Fruit fly (Drosophila melanogaster) whole organism, embryonic: ENCODE measurements around the gene CG43060.

Experiments
- BtbVII ChIP-seq: fragments of 200-800 bp; sonication (Bioruptor generic); optimal IDR thresholded peaks from 3 replicates; lab custom pipeline; 2017; ENCODE audit warnings: missing biosample characterization, mild to moderate bottlenecking, missing genetic modification characterization
- CG12071 ChIP-seq: fragments of 200-800 bp; sonication (Bioruptor generic); optimal IDR thresholded peaks from 3 replicates; lab custom pipeline; 2018; ENCODE audit warnings: missing biosample characterization, mild to moderate bottlenecking, missing genetic modification characterization
- CG12236 ChIP-seq: fragments of 200-800 bp; sonication (Bioruptor generic); optimal IDR thresholded peaks from 2 replicates; lab custom pipeline; 2016; ENCODE audit warnings: missing biosample characterization, missing genetic modification characterization
- CG1233 ChIP-seq: fragments of 200-800 bp; sonication (Bioruptor generic); optimal IDR thresholded peaks from 4 replicates; lab custom pipeline; 2018; ENCODE audit warnings: missing biosample characterization, mild to moderate bottlenecking, missing genetic modification characterization
- CG14441 ChIP-seq: fragments of 200-800 bp; sonication (Bioruptor generic); IDR thresholded peaks from 2 replicates; pipeline ENCODE4 v1.3.6; 2022; ENCODE audit warnings: missing biosample characterization, missing genetic modification characterization
- CG1603 ChIP-seq: fragments of 200-800 bp; sonication (Bioruptor generic); optimal IDR thresholded peaks from 2 replicates; lab custom pipeline; 2019; ENCODE audit warnings: missing biosample characterization, mild to moderate bottlenecking, missing genetic modification characterization, moderate library complexity
- CG30403 ChIP-seq: fragments of 200-800 bp; sonication (Bioruptor generic); optimal IDR thresholded peaks from 3 replicates; lab custom pipeline; 2016; ENCODE audit warnings: missing biosample characterization, missing genetic modification characterization
- CG30431 ChIP-seq: fragments of 200-800 bp; sonication (Bioruptor generic); optimal IDR thresholded peaks from 2 replicates; lab custom pipeline; 2017; ENCODE audit warnings: missing biosample characterization, missing genetic modification characterization
- CG3847 ChIP-seq: fragments of 200-800 bp; sonication (Bioruptor generic); IDR thresholded peaks from 2 replicates; pipeline ENCODE4 v1.3.6; 2022; ENCODE audit warnings: missing biosample characterization, missing genetic modification characterization
- CG3995 ChIP-seq: fragments of 200-800 bp; sonication (Bioruptor generic); optimal IDR thresholded peaks from 3 replicates; lab custom pipeline; 2016; ENCODE audit warnings: missing biosample characterization, missing genetic modification characterization
- CG4404 ChIP-seq: fragments of 200-800 bp; sonication (Bioruptor generic); IDR thresholded peaks from 2 replicates; pipeline ENCODE4 v1.3.6; 2022; ENCODE audit warnings: missing biosample characterization, missing genetic modification characterization
- CG5953 ChIP-seq: fragments of 200-800 bp; sonication (Bioruptor generic); IDR thresholded peaks from 2 replicates; pipeline ENCODE4 v1.3.6; 2022; ENCODE audit warnings: missing biosample characterization, missing genetic modification characterization
- CG7963 ChIP-seq: fragments of 200-800 bp; sonication (Bioruptor generic); IDR thresholded peaks from 3 replicates; pipeline ENCODE4 v1.3.6; 2022; ENCODE audit warnings: missing biosample characterization, missing genetic modification characterization; ENCODE audit not compliant: partially characterized antibody
- CG9797 ChIP-seq: fragments of 200-800 bp; sonication (Bioruptor generic); optimal IDR thresholded peaks from 3 replicates; lab custom pipeline; 2018; ENCODE audit warnings: missing biosample characterization, mild to moderate bottlenecking, missing genetic modification characterization
- Chrac-16 ChIP-seq: fragments of 200-800 bp; sonication (Bioruptor generic); optimal IDR thresholded peaks from 3 replicates; lab custom pipeline; 2016; ENCODE audit warnings: missing biosample characterization, missing genetic modification characterization
- Dfd ChIP-seq, 2 experiments: fragments of >200 bp; optimal IDR thresholded peaks; 2 replicates each; lab custom pipeline; 2017; ENCODE audit warnings: missing biosample characterization in 2 of 2, missing genetic modification characterization in 2 of 2
- HLH3B ChIP-seq: fragments of 200-800 bp; sonication (Bioruptor generic); IDR thresholded peaks from 2 replicates; pipeline ENCODE4 v1.3.6; 2022; ENCODE audit warnings: missing biosample characterization, missing genetic modification characterization
- HLHmδ ChIP-seq: fragments of 200-800 bp; sonication (Bioruptor generic); optimal IDR thresholded peaks from 2 replicates; lab custom pipeline; 2018; ENCODE audit warnings: missing biosample characterization, mild to moderate bottlenecking, missing genetic modification characterization, moderate library complexity
- Hand ChIP-seq: fragments of 200-800 bp; sonication (Bioruptor generic); optimal IDR thresholded peaks from 2 replicates; lab custom pipeline; 2017; ENCODE audit warnings: mild to moderate bottlenecking, missing biosample characterization, missing genetic modification reagents, missing genetic modification characterization
- Hr39 ChIP-seq: fragments of >200 bp; optimal IDR thresholded peaks from 2 replicates; lab custom pipeline; 2017
- MESR4 ChIP-seq: fragments of 200-800 bp; sonication (Bioruptor generic); optimal IDR thresholded peaks from 2 replicates; lab custom pipeline; 2018; ENCODE audit warnings: missing biosample characterization, mild to moderate bottlenecking, missing genetic modification characterization, moderate library complexity
- Mad ChIP-seq: fragments of 200-800 bp; sonication (Bioruptor generic); optimal IDR thresholded peaks from 2 replicates; lab custom pipeline; 2016; ENCODE audit warnings: missing biosample characterization, missing genetic modification characterization
- Mrtf ChIP-seq: fragments of 200-800 bp; sonication (Bioruptor generic); IDR thresholded peaks from 3 replicates; pipeline ENCODE4 v1.3.6; 2022; ENCODE audit warnings: missing biosample characterization, missing genetic modification characterization
- NC2α ChIP-seq: fragments of 200-800 bp; sonication (Bioruptor generic); optimal IDR thresholded peaks from 2 replicates; lab custom pipeline; 2016; ENCODE audit warnings: missing biosample characterization, missing genetic modification characterization
- Six4 ChIP-seq: fragments of 200-800 bp; sonication (Bioruptor generic); optimal IDR thresholded peaks from 2 replicates; lab custom pipeline; 2016; ENCODE audit warnings: missing biosample characterization, missing genetic modification characterization
- aop ChIP-seq: fragments of 200-800 bp; sonication (Bioruptor generic); IDR thresholded peaks from 2 replicates; pipeline ENCODE4 v1.3.6; 2022; ENCODE audit warnings: missing biosample characterization, missing genetic modification characterization
- br ChIP-seq: fragments of >200 bp; optimal IDR thresholded peaks from 2 replicates; lab custom pipeline; 2017
- cwo ChIP-seq: fragments of 200-800 bp; sonication (Bioruptor generic); optimal IDR thresholded peaks from 3 replicates; lab custom pipeline; 2017; ENCODE audit warnings: missing biosample characterization, missing genetic modification characterization, mild to moderate bottlenecking, moderate library complexity, missing genetic modification reagents
- dm ChIP-seq: fragments of 200-800 bp; sonication (Bioruptor generic); optimal IDR thresholded peaks from 3 replicates; lab custom pipeline; 2016; ENCODE audit warnings: missing biosample characterization, missing genetic modification characterization
- dmrt99B ChIP-seq: fragments of 200-800 bp; sonication (Bioruptor generic); optimal IDR thresholded peaks from 2 replicates; lab custom pipeline; 2018; ENCODE audit warnings: missing biosample characterization, mild to moderate bottlenecking, missing genetic modification characterization, moderate library complexity
- en ChIP-seq: fragments of 200-800 bp; sonication (Bioruptor generic); optimal IDR thresholded peaks from 2 replicates; lab custom pipeline; 2016; ENCODE audit warnings: missing biosample characterization, missing genetic modification characterization
- fd64A ChIP-seq: fragments of 200-800 bp; sonication (Bioruptor generic); optimal IDR thresholded peaks from 3 replicates; lab custom pipeline; 2018; ENCODE audit warnings: missing biosample characterization, mild to moderate bottlenecking, missing genetic modification characterization
- gce ChIP-seq: fragments of 200-800 bp; sonication (Bioruptor generic); IDR thresholded peaks from 3 replicates; pipeline ENCODE4 v1.3.6; 2022; ENCODE audit warnings: missing biosample characterization, missing genetic modification characterization
- gcm2 ChIP-seq: fragments of 200-800 bp; sonication (Bioruptor generic); optimal IDR thresholded peaks from 2 replicates; lab custom pipeline; 2016; ENCODE audit warnings: missing biosample characterization, missing genetic modification characterization
- gro ChIP-seq: fragments of 200-800 bp; sonication (Bioruptor generic); optimal IDR thresholded peaks from 2 replicates; lab custom pipeline; 2016; ENCODE audit warnings: missing biosample characterization, missing genetic modification characterization
- hbn ChIP-seq: fragments of 200-800 bp; sonication (Bioruptor generic); IDR thresholded peaks from 2 replicates; pipeline ENCODE4 v1.3.6; 2022; ENCODE audit warnings: missing biosample characterization, missing genetic modification characterization; ENCODE audit not compliant: partially characterized antibody
- ind ChIP-seq: fragments of 200-800 bp; sonication (Bioruptor generic); optimal IDR thresholded peaks from 3 replicates; lab custom pipeline; 2016; ENCODE audit warnings: missing biosample characterization, missing genetic modification characterization
- jing ChIP-seq: fragments of 200-800 bp; sonication (Bioruptor generic); optimal IDR thresholded peaks from 2 replicates; lab custom pipeline; 2018; ENCODE audit warnings: missing biosample characterization, mild to moderate bottlenecking, missing genetic modification characterization
- mam ChIP-seq: fragments of 200-800 bp; sonication (Bioruptor generic); optimal IDR thresholded peaks from 3 replicates; lab custom pipeline; 2016; ENCODE audit warnings: missing biosample characterization, missing genetic modification characterization
- mld ChIP-seq: fragments of 200-800 bp; sonication (Bioruptor generic); IDR thresholded peaks from 3 replicates; pipeline ENCODE4 v1.3.6; 2022; ENCODE audit warnings: missing biosample characterization, missing genetic modification characterization; ENCODE audit not compliant: partially characterized antibody
- nmo ChIP-seq: fragments of 200-800 bp; sonication (Bioruptor generic); optimal IDR thresholded peaks from 2 replicates; lab custom pipeline; 2018; ENCODE audit warnings: missing biosample characterization, mild to moderate bottlenecking, missing genetic modification characterization, moderate library complexity
- otp ChIP-seq: fragments of 200-800 bp; sonication (Bioruptor generic); IDR thresholded peaks from 3 replicates; pipeline ENCODE4, ENCODE4 v1.3.6; 2022; ENCODE audit warnings: missing biosample characterization, missing genetic modification characterization
- pita ChIP-seq: fragments of 200-800 bp; sonication (Bioruptor generic); optimal IDR thresholded peaks from 2 replicates; lab custom pipeline; 2017; ENCODE audit warnings: missing biosample characterization, mild to moderate bottlenecking, missing genetic modification characterization
- psq ChIP-seq: fragments of 200-800 bp; sonication (Bioruptor generic); optimal IDR thresholded peaks from 2 replicates; lab custom pipeline; 2017; ENCODE audit warnings: missing biosample characterization, missing genetic modification characterization
- run ChIP-seq: fragments of 200-800 bp; sonication (Bioruptor generic); optimal IDR thresholded peaks from 3 replicates; lab custom pipeline; 2018; ENCODE audit warnings: missing biosample characterization, mild to moderate bottlenecking, missing genetic modification characterization
- scrt ChIP-seq: fragments of 200-800 bp; sonication (Bioruptor generic); optimal IDR thresholded peaks from 2 replicates; lab custom pipeline; 2018; ENCODE audit warnings: missing biosample characterization, mild to moderate bottlenecking, missing genetic modification characterization, moderate library complexity
- sens-2 ChIP-seq: fragments of 200-800 bp; sonication (Bioruptor generic); IDR thresholded peaks from 2 replicates; pipeline ENCODE4 v1.3.6; 2022; ENCODE audit warnings: missing biosample characterization, missing genetic modification characterization
- shn ChIP-seq: fragments of 200-800 bp; sonication (Bioruptor generic); optimal IDR thresholded peaks from 3 replicates; lab custom pipeline; 2016; ENCODE audit warnings: missing biosample characterization, missing genetic modification characterization
- slbo ChIP-seq: fragments of 200-800 bp; sonication (Bioruptor generic); IDR thresholded peaks from 2 replicates; pipeline ENCODE4 v1.3.6; 2022; ENCODE audit warnings: missing biosample characterization, missing genetic modification characterization
- slp2 ChIP-seq: fragments of 200-800 bp; sonication (Bioruptor generic); optimal IDR thresholded peaks from 2 replicates; lab custom pipeline; 2016; ENCODE audit warnings: missing biosample characterization, missing genetic modification characterization
- ssp ChIP-seq: fragments of 200-800 bp; sonication (Bioruptor generic); IDR thresholded peaks from 2 replicates; pipeline ENCODE4 v1.3.6; 2022; ENCODE audit warnings: missing biosample characterization, missing genetic modification characterization
- tio ChIP-seq: fragments of 200-800 bp; sonication (Bioruptor generic); optimal IDR thresholded peaks from 2 replicates; lab custom pipeline; 2017; ENCODE audit warnings: missing biosample characterization, missing genetic modification characterization, inconsistent platforms
- tx ChIP-seq: fragments of 200-800 bp; sonication (Bioruptor generic); optimal IDR thresholded peaks from 2 replicates; lab custom pipeline; 2016; ENCODE audit warnings: missing biosample characterization, missing genetic modification characterization
- zen2 ChIP-seq: fragments of 200-800 bp; sonication (Bioruptor generic); IDR thresholded peaks from 3 replicates; pipeline ENCODE4 v1.3.6; 2022; ENCODE audit warnings: missing biosample characterization, missing genetic modification characterization; ENCODE audit not compliant: partially characterized antibody

The CG43060 gene

dm6 chr3R:8032923-8033478 lies 8.0 kb upstream of the CG43060 start, which contains the start of the genes CG11035 and unc-45 (continued):
- TF ChIP-seq CG14441 (no peak; the same call in 1 of the 2 replicates), sens-2 (GFP tag; lab: Robert Waterston, UW) (no peak), hbn (GFP tag; lab: Robert Waterston, UW) (peak; percentile 71), slp2 (GFP tag; lab: Kevin White, UChicago) (no peak), tx (GFP tag; lab: Kevin White, UChicago) (no peak), zen2 (GFP tag; lab: Robert Waterston, UW) (no peak; the same call in 2 of the 3 replicates), shn (GFP tag; lab: Kevin White, UChicago) (no peak), CG4404 (GFP tag; lab: Robert Waterston, UW) (no peak), CG12236 (GFP tag; lab: Kevin White, UChicago) (no peak), slbo (no peak; the same call in 1 of the 2 replicates), HLH3B (GFP tag; lab: Robert Waterston, UW) (0 out of 2 replicates have a peak, but pooled peaks have one; percentile 23), Chrac-16 (peak; percentile 33), nmo (GFP tag; lab: Kevin White, UChicago) (peak; percentile 71), ssp (no peak), gro (GFP tag; lab: Kevin White, UChicago) (peak; percentile 59), BtbVII (no peak), Six4 (GFP tag; lab: Kevin White, UChicago) (peak; percentile 30), CG3995 (GFP tag; lab: Kevin White, UChicago) (peak; percentile 19), CG1603 (tag; lab: Kevin White, UChicago) (no peak), Dfd (GFP tag; optimal IDR thresholded peaks at IDR 0.05; lab: Kevin White, UChicago) (no peak), otp (GFP tag; lab: Robert Waterston, UW) (no peak), tio (GFP tag; lab: Kevin White, UChicago) (no peak), CG3847 (GFP tag; lab: Robert Waterston, UW) (no peak), mld (GFP tag; lab: Robert Waterston, UW) (0 out of 3 replicates have a peak, but pooled peaks have one; percentile 56), CG12071 (GFP tag; lab: Kevin White, UChicago) (no peak), MESR4 (no peak), CG30431 (no peak), CG1233 (GFP tag; lab: Kevin White, UChicago) (peak; percentile 15), gcm2 (no peak), NC2α (no peak), aop (GFP tag; lab: Robert Waterston, UW) (no peak), CG30403 (GFP tag; lab: Kevin White, UChicago) (peak; percentile 34), CG7963 (0 out of 3 replicates have a peak, but pooled peaks have one; percentile 42), dm (GFP tag; lab: Kevin White, UChicago) (no peak), mam (GFP tag; lab: Kevin White, UChicago) (peak; percentile 78), cwo (no peak), CG5953 (GFP tag; lab: Robert Waterston, UW) (no peak), CG9797 (GFP tag; lab: Kevin White, UChicago) (no peak), pita (GFP tag; lab: Kevin White, UChicago) (no peak), en (GFP tag; lab: Kevin White, UChicago) (no peak), run (no peak)

dm6 chr3R:8037896-8038295 lies 3.1 kb upstream of the CG43060 start:
- TF ChIP-seq Mrtf (GFP tag; lab: Robert Waterston, UW) (no peak), jing (GFP tag; lab: Kevin White, UChicago) (no peak), Six4 (GFP tag; lab: Kevin White, UChicago) (no peak), Mad (no peak), psq (GFP tag; lab: Kevin White, UChicago) (no peak), ind (GFP tag; lab: Kevin White, UChicago) (peak; percentile 6), gce (GFP tag; lab: Robert Waterston, UW) (no peak), Hr39 (no peak), br (no peak), HLHmδ (no peak), fd64A (GFP tag; lab: Kevin White, UChicago) (no peak), dmrt99B (tag; lab: Kevin White, UChicago) (peak; percentile 41), Hand (GFP tag; lab: Kevin White, UChicago) (no peak), scrt (GFP tag; lab: Kevin White, UChicago) (no peak)
